Fruit fly (Drosophila melanogaster): Measurements from ENCODE around the gene CG15760.

The CG15760 gene

DNA sequence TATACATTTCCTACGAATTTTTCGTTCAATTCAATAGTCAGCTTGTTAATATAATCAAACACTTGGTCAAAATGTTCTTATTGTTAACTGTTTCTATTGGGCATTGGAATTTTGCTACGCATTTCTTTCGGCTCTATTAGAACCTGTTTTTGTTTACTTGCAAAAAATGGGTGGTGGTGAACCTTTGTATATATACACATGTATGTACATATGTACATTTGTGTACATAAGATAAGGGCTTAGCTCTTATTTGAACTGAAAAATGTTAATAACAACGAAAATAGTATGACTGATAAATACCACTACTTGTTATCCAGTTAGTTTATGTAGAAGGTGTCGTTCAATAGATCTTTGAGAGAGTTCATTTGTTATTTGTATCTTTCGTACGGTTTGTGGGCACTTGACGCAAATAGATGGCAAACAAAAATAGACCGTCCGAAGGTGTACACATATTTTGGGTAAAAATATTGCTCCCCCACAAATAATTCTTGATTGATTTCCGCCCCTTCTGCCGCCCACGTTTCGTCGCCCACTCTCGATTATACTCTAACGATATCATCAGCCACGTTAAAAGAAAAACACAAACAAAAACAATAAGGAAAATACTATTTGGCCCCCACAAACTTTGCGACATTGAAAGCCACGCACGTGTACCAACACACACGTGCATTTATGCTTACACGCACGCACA is 43.5 kb upstream of the CG15760 start (continued):
- TF ChIP-seq CG12942 (GFP tag; optimal IDR thresholded peaks at IDR 0.05) (no peak), CG10431 (GFP tag; optimal IDR thresholded peaks at IDR 0.05) (no peak), tio (GFP tag; optimal IDR thresholded peaks at IDR 0.05) (no peak), Dip3 (GFP tag; optimal IDR thresholded peaks at IDR 0.05) (no peak), CG12659 (GFP tag; optimal IDR thresholded peaks at IDR 0.05) (peak; percentile 5), Dad (GFP tag; optimal IDR thresholded peaks at IDR 0.05) (no peak), zen2 (GFP tag; IDR thresholded peaks at IDR 0.05; ENCODE audit: partially characterized antibody) (no peak), CG11085 (GFP tag; IDR thresholded peaks at IDR 0.05) (no peak), knrl (GFP tag; IDR thresholded peaks at IDR 0.05; ENCODE audit: partially characterized antibody) (no peak), CG10267 (tag; optimal IDR thresholded peaks at IDR 0.05) (no peak), trh (GFP tag; optimal IDR thresholded peaks at IDR 0.05) (no peak), tup (GFP tag; optimal IDR thresholded peaks at IDR 0.05) (no peak), ftz-f1 (GFP tag; optimal IDR thresholded peaks at IDR 0.05) (no peak), Ada2b (GFP tag; IDR thresholded peaks at IDR 0.05) (no peak), CG16815 (GFP tag; optimal IDR thresholded peaks at IDR 0.05) (no peak), CG9609 (GFP tag; optimal IDR thresholded peaks at IDR 0.05) (no peak), Chrac-16 (GFP tag; optimal IDR thresholded peaks at IDR 0.05) (no peak), Taf1 (GFP tag; IDR thresholded peaks at IDR 0.05) (no peak), Bdp1 (GFP tag; optimal IDR thresholded peaks at IDR 0.05) (no peak), CG3995 (GFP tag; optimal IDR thresholded peaks at IDR 0.05) (no peak), CG10274 (GFP tag; optimal IDR thresholded peaks at IDR 0.05) (no peak), insv (GFP tag; optimal IDR thresholded peaks at IDR 0.05) (peak in 1 of 2 experiments; percentile 9), CG2889 (GFP tag; IDR thresholded peaks at IDR 0.05) (no peak), croc (GFP tag; conservative IDR thresholded peaks at IDR 0.05) (no peak), zfh2 (GFP tag; optimal IDR thresholded peaks at IDR 0.05) (no peak), wek (GFP tag; optimal IDR thresholded peaks at IDR 0.05) (peak; percentile 46), CG10147 (GFP tag; optimal IDR thresholded peaks at IDR 0.05) (peak; percentile 16), CG7987 (GFP tag; optimal IDR thresholded peaks at IDR 0.05) (no peak), Side (GFP tag; optimal IDR thresholded peaks at IDR 0.05) (no peak), CG12219 (GFP tag; optimal IDR thresholded peaks at IDR 0.05) (no peak), CG16863 (GFP tag; optimal IDR thresholded peaks at IDR 0.05) (no peak), CG17186 (GFP tag; optimal IDR thresholded peaks at IDR 0.05) (no peak), CG8944 (GFP tag; optimal IDR thresholded peaks at IDR 0.05) (no peak), abd-A (tag; optimal IDR thresholded peaks at IDR 0.05) (no peak), CG18619 (GFP tag; optimal IDR thresholded peaks at IDR 0.05) (no peak), Bgb (GFP tag; IDR thresholded peaks at IDR 0.05; ENCODE audit: partially characterized antibody) (no peak), crc (GFP tag; optimal IDR thresholded peaks at IDR 0.05) (no peak), dati (GFP tag; IDR thresholded peaks at IDR 0.05) (no peak), pros (GFP tag; optimal IDR thresholded peaks at IDR 0.05) (no peak), CG3847 (GFP tag; IDR thresholded peaks at IDR 0.05) (no peak), CG6765 (GFP tag; optimal IDR thresholded peaks at IDR 0.05) (peak; percentile 52), CrebB (tag; optimal IDR thresholded peaks at IDR 0.05) (peak; percentile 56), bigmax (GFP tag; optimal IDR thresholded peaks at IDR 0.05) (no peak), CG1024 (GFP tag; IDR thresholded peaks at IDR 0.05) (no peak), pho (GFP tag; optimal IDR thresholded peaks at IDR 0.05) (no peak), CG17385 (GFP tag; optimal IDR thresholded peaks at IDR 0.05) (no peak), CG2712 (tag; optimal IDR thresholded peaks at IDR 0.05) (no peak), sr (GFP tag; IDR thresholded peaks at IDR 0.05) (peak; percentile 89), gce (GFP tag; IDR thresholded peaks at IDR 0.05) (0 out of 3 replicates have a peak, but pooled peaks have one; percentile 25), sima (GFP tag; optimal IDR thresholded peaks at IDR 0.05) (no peak), h (optimal IDR thresholded peaks at IDR 0.05) (no peak)
